Fruit fly (Drosophila melanogaster) whole organism, embryonic: Measurements from ENCODE around the gene CG34026.

Experiments used
- ATbp ChIP-seq: fragments of 200-800 bp; sonication (Bioruptor generic); optimal IDR thresholded peaks from 2 replicates; lab custom pipeline; 2017; ENCODE audit warnings: missing biosample characterization, mild to moderate bottlenecking, missing genetic modification characterization, missing genetic modification reagents
- Bdp1 ChIP-seq: fragments of 200-800 bp; sonication (Bioruptor generic); optimal IDR thresholded peaks from 3 replicates; lab custom pipeline; 2016; ENCODE audit warnings: missing biosample characterization, missing genetic modification characterization
- Bteb2 ChIP-seq: fragments of 200-800 bp; sonication (Bioruptor generic); optimal IDR thresholded peaks from 2 replicates; lab custom pipeline; 2016; ENCODE audit warnings: missing biosample characterization, missing genetic modification characterization
- CG11560 ChIP-seq: fragments of 200-800 bp; sonication (Bioruptor generic); IDR thresholded peaks from 3 replicates; pipeline ENCODE4 v1.3.6; 2022; ENCODE audit warnings: missing biosample characterization, missing genetic modification characterization
- CG13296 ChIP-seq: fragments of 200-800 bp; sonication (Bioruptor generic); optimal IDR thresholded peaks from 3 replicates; lab custom pipeline; 2018; ENCODE audit warnings: missing biosample characterization, mild to moderate bottlenecking, missing genetic modification characterization
- CG14050 ChIP-seq: fragments of 200-800 bp; sonication (Bioruptor generic); IDR thresholded peaks from 3 replicates; pipeline ENCODE4 v1.3.6; 2022; ENCODE audit warnings: missing biosample characterization, missing genetic modification characterization
- CG15073 ChIP-seq: fragments of 200-800 bp; sonication (Bioruptor generic); optimal IDR thresholded peaks from 2 replicates; lab custom pipeline; 2016; ENCODE audit warnings: missing biosample characterization, missing genetic modification characterization
- CG1602 ChIP-seq: fragments of 200-800 bp; sonication (Bioruptor generic); optimal IDR thresholded peaks from 3 replicates; lab custom pipeline; 2016; ENCODE audit warnings: missing biosample characterization, missing genetic modification characterization
- CG1647 ChIP-seq: fragments of 200-800 bp; sonication (Bioruptor generic); optimal IDR thresholded peaks from 3 replicates; lab custom pipeline; 2016; ENCODE audit warnings: missing biosample characterization, missing genetic modification characterization
- CG2116 ChIP-seq: fragments of 200-800 bp; sonication (Bioruptor generic); optimal IDR thresholded peaks from 3 replicates; lab custom pipeline; 2018; ENCODE audit warnings: missing biosample characterization, mild to moderate bottlenecking, missing genetic modification characterization
- CG31224 ChIP-seq: fragments of 200-800 bp; sonication (Bioruptor generic); IDR thresholded peaks from 2 replicates; pipeline ENCODE4 v1.3.6; 2022; ENCODE audit warnings: missing biosample characterization, missing genetic modification characterization
- CG32532 ChIP-seq: fragments of 200-800 bp; sonication (Bioruptor generic); IDR thresholded peaks from 2 replicates; pipeline ENCODE4 v1.3.6; 2022; ENCODE audit warnings: missing biosample characterization, missing genetic modification characterization
- CG34224 ChIP-seq: fragments of 200-800 bp; sonication (Bioruptor generic); IDR thresholded peaks from 3 replicates; pipeline ENCODE4 v1.3.6; 2022; ENCODE audit warnings: missing biosample characterization, missing genetic modification characterization; ENCODE audit not compliant: partially characterized antibody
- CG4617 ChIP-seq: fragments of 200-800 bp; sonication (Bioruptor generic); optimal IDR thresholded peaks from 3 replicates; lab custom pipeline; 2016; ENCODE audit warnings: missing biosample characterization, missing genetic modification characterization, borderline replicate concordance
- CG5180 ChIP-seq: fragments of 200-800 bp; sonication (Bioruptor generic); optimal IDR thresholded peaks from 3 replicates; lab custom pipeline; 2017; ENCODE audit warnings: missing biosample characterization, missing genetic modification characterization, mild to moderate bottlenecking, moderate library complexity, missing genetic modification reagents
- CG6654 ChIP-seq: fragments of 200-800 bp; sonication (Bioruptor generic); optimal IDR thresholded peaks from 2 replicates; lab custom pipeline; 2017; ENCODE audit warnings: missing biosample characterization, mild to moderate bottlenecking, missing genetic modification characterization
- CG7786 ChIP-seq: fragments of 200-800 bp; sonication (Bioruptor generic); optimal IDR thresholded peaks from 2 replicates; lab custom pipeline; 2016; ENCODE audit warnings: missing biosample characterization, missing genetic modification characterization
- CG8944 ChIP-seq: fragments of 200-800 bp; sonication (Bioruptor generic); optimal IDR thresholded peaks from 3 replicates; lab custom pipeline; 2016; ENCODE audit warnings: missing biosample characterization, missing genetic modification characterization
- D19A ChIP-seq: fragments of 200-800 bp; optimal IDR thresholded peaks from 3 replicates; lab custom pipeline; 2019; ENCODE audit warnings: missing biosample characterization, mild to moderate bottlenecking, missing genetic modification characterization, moderate library complexity
- Doc2 ChIP-seq: fragments of 200-800 bp; sonication (Bioruptor generic); IDR thresholded peaks from 2 replicates; pipeline ENCODE4 v1.3.6; 2022; ENCODE audit warnings: missing biosample characterization, missing genetic modification characterization
- Hr39 ChIP-seq: fragments of >200 bp; optimal IDR thresholded peaks from 2 replicates; lab custom pipeline; 2017
- Hr78 ChIP-seq, 2 experiments: fragments of 200-800 bp in 1 of 2; fragments of >200 bp in 1 of 2; sonication (Bioruptor generic) in 1 of 2; optimal IDR thresholded peaks; 2 replicates each; lab custom pipeline; 2017 to 2019; ENCODE audit warnings: missing biosample characterization in 2 of 2, missing genetic modification characterization in 2 of 2, mild to moderate bottlenecking in 1 of 2, moderate library complexity in 1 of 2
- Kr ChIP-seq: fragments of 200-800 bp; sonication (Bioruptor generic); optimal IDR thresholded peaks from 2 replicates; lab custom pipeline; 2017; ENCODE audit warnings: missing biosample characterization, mild to moderate bottlenecking, missing genetic modification characterization
- Lpt ChIP-seq: fragments of >200 bp; optimal IDR thresholded peaks from 2 replicates; lab custom pipeline; 2018; ENCODE audit warnings: missing biosample characterization, missing genetic modification characterization
- Med ChIP-seq: fragments of 200-800 bp; sonication (Bioruptor generic); peaks from one replicate; lab custom pipeline; 2016; ENCODE audit warnings: missing biosample characterization, missing genetic modification characterization, mild to moderate bottlenecking, inconsistent platforms, moderate library complexity
- NFAT ChIP-seq: fragments of 200-800 bp; sonication (Bioruptor generic); IDR thresholded peaks from 2 replicates; pipeline ENCODE4 v1.3.6; 2022; ENCODE audit warnings: missing biosample characterization, missing genetic modification characterization
- Nf-YB ChIP-seq: fragments of 200-800 bp; sonication (Bioruptor generic); optimal IDR thresholded peaks from 3 replicates; lab custom pipeline; 2019; ENCODE audit warnings: missing biosample characterization, mild to moderate bottlenecking, missing genetic modification characterization, moderate library complexity
- Ptx1 ChIP-seq: fragments of 200-800 bp; sonication (Bioruptor generic); IDR thresholded peaks from 2 replicates; pipeline ENCODE4 v1.3.6; 2022; ENCODE audit warnings: missing biosample characterization, missing genetic modification characterization
- Six4 ChIP-seq: fragments of 200-800 bp; sonication (Bioruptor generic); optimal IDR thresholded peaks from 2 replicates; lab custom pipeline; 2016; ENCODE audit warnings: missing biosample characterization, missing genetic modification characterization
- Taf1 ChIP-seq: fragments of 200-800 bp; sonication (Bioruptor generic); IDR thresholded peaks from 2 replicates; pipeline ENCODE4 v1.3.6; 2022; ENCODE audit warnings: missing biosample characterization, missing genetic modification characterization
- Usf ChIP-seq: fragments of 200-800 bp; sonication (Bioruptor generic); optimal IDR thresholded peaks from 2 replicates; lab custom pipeline; 2017; ENCODE audit warnings: missing genotype, missing biosample characterization, missing genetic modification characterization
- az2 ChIP-seq: fragments of 200-800 bp; sonication (Bioruptor generic); optimal IDR thresholded peaks from 3 replicates; lab custom pipeline; 2016; ENCODE audit warnings: missing biosample characterization, missing genetic modification characterization
- btn ChIP-seq: fragments of 200-800 bp; sonication (Bioruptor generic); optimal IDR thresholded peaks from 2 replicates; lab custom pipeline; 2016; ENCODE audit warnings: missing biosample characterization, missing genetic modification characterization
- corto ChIP-seq: fragments of 200-800 bp; sonication (Bioruptor generic); optimal IDR thresholded peaks from 2 replicates; lab custom pipeline; 2016; ENCODE audit warnings: missing biosample characterization, mild to moderate bottlenecking, missing genetic modification characterization, moderate library complexity
- eyg ChIP-seq: fragments of 200-800 bp; sonication (Bioruptor generic); optimal IDR thresholded peaks from 3 replicates; lab custom pipeline; 2016; ENCODE audit warnings: missing biosample characterization, missing genetic modification characterization
- gce ChIP-seq: fragments of 200-800 bp; sonication (Bioruptor generic); IDR thresholded peaks from 3 replicates; pipeline ENCODE4 v1.3.6; 2022; ENCODE audit warnings: missing biosample characterization, missing genetic modification characterization
- gcm ChIP-seq: fragments of 200-800 bp; sonication (Bioruptor generic); optimal IDR thresholded peaks from 2 replicates; lab custom pipeline; 2019; ENCODE audit warnings: missing biosample characterization, mild to moderate bottlenecking, missing genetic modification characterization, moderate library complexity
- gem ChIP-seq: fragments of 200-800 bp; sonication (Bioruptor generic); optimal IDR thresholded peaks from 2 replicates; lab custom pipeline; 2019; ENCODE audit warnings: missing biosample characterization, mild to moderate bottlenecking, missing genetic modification characterization, moderate library complexity
- grn ChIP-seq: fragments of 200-800 bp; sonication (Bioruptor generic); optimal IDR thresholded peaks from 3 replicates; lab custom pipeline; 2017; ENCODE audit warnings: missing biosample characterization, missing genetic modification characterization
- her ChIP-seq: fragments of 200-800 bp; sonication (Bioruptor generic); optimal IDR thresholded peaks from 2 replicates; lab custom pipeline; 2016; ENCODE audit warnings: missing biosample characterization, missing genetic modification characterization
- lbe ChIP-seq: fragments of 200-800 bp; sonication (Bioruptor generic); optimal IDR thresholded peaks from 2 replicates; lab custom pipeline; 2016; ENCODE audit warnings: missing biosample characterization, mild to moderate bottlenecking, missing genetic modification characterization
- lmd ChIP-seq: fragments of 200-800 bp; sonication (Bioruptor generic); IDR thresholded peaks from 2 replicates; pipeline ENCODE4 v1.3.6; 2022; ENCODE audit warnings: missing biosample characterization, missing genetic modification characterization
- luna ChIP-seq: fragments of 200-800 bp; sonication (Bioruptor generic); optimal IDR thresholded peaks from 2 replicates; lab custom pipeline; 2016; ENCODE audit warnings: missing biosample characterization, missing genetic modification characterization
- nerfin-1 ChIP-seq: fragments of 200-800 bp; sonication (Bioruptor generic); optimal IDR thresholded peaks from 3 replicates; lab custom pipeline; 2019; ENCODE audit warnings: missing biosample characterization, mild to moderate bottlenecking, missing genetic modification characterization, moderate library complexity
- peb ChIP-seq: fragments of 200-800 bp; sonication (Bioruptor generic); IDR thresholded peaks from 2 replicates; pipeline ENCODE4 v1.3.6; 2022; ENCODE audit warnings: missing biosample characterization, missing genetic modification characterization
- repo ChIP-seq: fragments of 200-800 bp; sonication (Bioruptor generic); optimal IDR thresholded peaks from 2 replicates; lab custom pipeline; 2016; ENCODE audit warnings: missing biosample characterization, missing genetic modification characterization
- sim ChIP-seq: fragments of 200-800 bp; sonication (Bioruptor generic); IDR thresholded peaks from 2 replicates; pipeline ENCODE4 v1.3.6; 2022; ENCODE audit warnings: missing biosample characterization, missing genetic modification characterization
- tio ChIP-seq: fragments of 200-800 bp; sonication (Bioruptor generic); optimal IDR thresholded peaks from 2 replicates; lab custom pipeline; 2017; ENCODE audit warnings: missing biosample characterization, missing genetic modification characterization, inconsistent platforms
- tna ChIP-seq: fragments of 200-800 bp; sonication (Bioruptor generic); IDR thresholded peaks from 2 replicates; pipeline ENCODE4 v1.3.6; 2022; ENCODE audit warnings: missing biosample characterization, missing genetic modification characterization; ENCODE audit not compliant: partially characterized antibody
- unc-4 ChIP-seq: fragments of 200-800 bp; sonication (Bioruptor generic); IDR thresholded peaks from 2 replicates; pipeline ENCODE4 v1.3.6; 2022; ENCODE audit warnings: missing biosample characterization, missing genetic modification characterization; ENCODE audit not compliant: partially characterized antibody

Gene CG34026

dm6 chrX:9579918-9580521 lies 46.4 kb downstream of the CG34026 start, which contains the start of gene LPCAT (continued):
- TF ChIP-seq Taf1 = peak; percentile 42; the same call in 1 of the 2 replicates
- TF ChIP-seq NFAT (GFP tag; lab: Robert Waterston, UW) = peak; percentile 82
- no peak for TF ChIP-seq eyg (GFP tag; lab: Kevin White, UChicago)
- TF ChIP-seq Six4 (GFP tag; lab: Kevin White, UChicago) = peak; percentile 68
- peak; percentile 45 for TF ChIP-seq Bdp1
- peak; percentile 79 for TF ChIP-seq lmd (GFP tag; lab: Robert Waterston, UW)
- peak; percentile 81 for TF ChIP-seq Bteb2
- TF ChIP-seq gce (GFP tag; lab: Robert Waterston, UW) = 0 out of 3 replicates have a peak, but pooled peaks have one; percentile 55
- peak; percentile 65 for TF ChIP-seq CG14050
- peak; percentile 10 for TF ChIP-seq luna (GFP tag; lab: Kevin White, UChicago)
- TF ChIP-seq corto (GFP tag; lab: Kevin White, UChicago) = no peak
- 0 out of 2 replicates have a peak, but pooled peaks have one; percentile 41 for TF ChIP-seq tna (GFP tag; lab: Robert Waterston, UW)
- TF ChIP-seq CG34224 (GFP tag; lab: Robert Waterston, UW) = peak; percentile 78
- TF ChIP-seq CG11560 (tag; lab: Robert Waterston, UW) = peak; percentile 79
- peak; percentile 9 for TF ChIP-seq az2 (GFP tag; lab: Kevin White, UChicago)
- peak; percentile 46 for TF ChIP-seq nerfin-1 (tag; lab: Kevin White, UChicago)
- TF ChIP-seq CG1602 (GFP tag; lab: Kevin White, UChicago) = peak; percentile 67
- peak; percentile 66 for TF ChIP-seq repo
- no peak for TF ChIP-seq Lpt
- TF ChIP-seq her (GFP tag; lab: Kevin White, UChicago) = peak; percentile 61
- TF ChIP-seq CG1647 = peak; percentile 87
- TF ChIP-seq CG13296 (GFP tag; lab: Kevin White, UChicago) = peak; percentile 58
- TF ChIP-seq Usf (GFP tag; lab: Kevin White, UChicago) = peak; percentile 55
- TF ChIP-seq gem (tag; lab: Kevin White, UChicago) = peak; percentile 63
- no peak for TF ChIP-seq ATbp (GFP tag; lab: Kevin White, UChicago)
- TF ChIP-seq lbe (GFP tag; lab: Kevin White, UChicago) = peak; percentile 77
- TF ChIP-seq CG6654 (GFP tag; lab: Kevin White, UChicago) = no peak
- TF ChIP-seq Hr78 (GFP tag; optimal IDR thresholded peaks at IDR 0.05; lab: Kevin White, UChicago) = peak in 1 of 2 experiments; percentile 86
- TF ChIP-seq CG8944 = peak; percentile 71
- peak; percentile 62; the same call in 1 of the 2 replicates for TF ChIP-seq peb (GFP tag; lab: Robert Waterston, UW)
- no peak for TF ChIP-seq gcm (GFP tag; lab: Kevin White, UChicago)
- TF ChIP-seq CG32532 (GFP tag; lab: Robert Waterston, UW) = peak; percentile 80
- peak; percentile 38 for TF ChIP-seq CG2116 (GFP tag; lab: Kevin White, UChicago)
- peak; percentile 1 for TF ChIP-seq D19A (tag; lab: Kevin White, UChicago)
- TF ChIP-seq btn (GFP tag; lab: Kevin White, UChicago) = peak; percentile 12
- no peak for TF ChIP-seq tio
- TF ChIP-seq sim (GFP tag; lab: Robert Waterston, UW) = no peak
- peak; percentile 88 for TF ChIP-seq Ptx1
- TF ChIP-seq CG31224 (GFP tag; lab: Robert Waterston, UW) = peak; percentile 52
- TF ChIP-seq CG5180 (GFP tag; lab: Kevin White, UChicago) = peak; percentile 11
- TF ChIP-seq Hr39 (lab: Kevin White, UChicago) = no peak
- no peak for TF ChIP-seq CG15073 (GFP tag; lab: Kevin White, UChicago)
- peak; percentile 19 for TF ChIP-seq CG4617
- no peak for TF ChIP-seq Doc2 (GFP tag; lab: Robert Waterston, UW)
- peak; percentile 64 for TF ChIP-seq CG7786 (GFP tag; lab: Kevin White, UChicago)
- peak; percentile 94 for TF ChIP-seq Med (GFP tag; lab: Kevin White, UChicago)
- TF ChIP-seq grn = peak; percentile 91
- TF ChIP-seq unc-4 (GFP tag; lab: Robert Waterston, UW) = peak; percentile 83
- TF ChIP-seq Nf-YB (GFP tag; lab: Kevin White, UChicago) = no peak
- no peak for TF ChIP-seq Kr (GFP tag; lab: Kevin White, UChicago)
